Fruit fly (Drosophila melanogaster): ENCODE data around the gene CG42613.

dm6 chr3R:18997388-18998287 lies 68.6 kb downstream of the CG42613 start:
- TF ChIP-seq Sox15 (GFP tag; optimal IDR thresholded peaks at IDR 0.05) (no peak), Eip93F (GFP tag; optimal IDR thresholded peaks at IDR 0.05) (no peak), Gug (GFP tag; IDR thresholded peaks at IDR 0.05) (no peak), cyc (GFP tag; optimal IDR thresholded peaks at IDR 0.05) (no peak), CG15336 (GFP tag; IDR thresholded peaks at IDR 0.05) (no peak), dac (GFP tag; optimal IDR thresholded peaks at IDR 0.05) (no peak), OdsH (GFP tag; optimal IDR thresholded peaks at IDR 0.05) (no peak), Sox102F (GFP tag; optimal IDR thresholded peaks at IDR 0.05) (peak; percentile 35), CG6854 (GFP tag; optimal IDR thresholded peaks at IDR 0.05) (peak; percentile 56), achi (GFP tag; optimal IDR thresholded peaks at IDR 0.05) (no peak), dsx (GFP tag; optimal IDR thresholded peaks at IDR 0.05; ENCODE audit: poor library complexity, severe bottlenecking) (no peak), Hr38 (GFP tag; optimal IDR thresholded peaks at IDR 0.05) (no peak)
